Fruit fly (Drosophila melanogaster) whole organism, wandering third instar larva: ENCODE data around the gene prtp.
"Not testable (repeated sequence)": the region's sequence is repeated elsewhere in the genome, so short reads cannot be mapped to it uniquely, and the experiment has no call there.

Experiments used
- Abd-B ChIP-seq: fragments of >200 bp; optimal IDR thresholded peaks from 2 replicates; lab custom pipeline; 2017; ENCODE audit warnings: missing biosample characterization, missing genetic modification characterization
- CG32264 ChIP-seq: fragments of 200-800 bp; sonication (Bioruptor generic); optimal IDR thresholded peaks from 2 replicates; lab custom pipeline; 2016; ENCODE audit warnings: missing biosample characterization, missing genetic modification characterization
- CG9705 ChIP-seq: fragments of 200-800 bp; sonication (Bioruptor generic); optimal IDR thresholded peaks from 2 replicates; lab custom pipeline; 2018; ENCODE audit warnings: missing biosample characterization, mild to moderate bottlenecking, missing genetic modification characterization
- CrebA ChIP-seq: fragments of 200-800 bp; sonication (Bioruptor generic); optimal IDR thresholded peaks from 2 replicates; lab custom pipeline; 2016; ENCODE audit warnings: missing biosample characterization, mild to moderate bottlenecking, missing genetic modification characterization, borderline replicate concordance
- Dif ChIP-seq: fragments of 200-275, 200-300 bp; sonication (Bioruptor generic); optimal IDR thresholded peaks from 2 replicates; lab custom pipeline; 2018; ENCODE audit warnings: missing biosample characterization, missing genetic modification characterization; ENCODE audit not compliant: partially characterized antibody
- GATAd ChIP-seq: sonication (Bioruptor generic); optimal IDR thresholded peaks from 2 replicates; lab custom pipeline; 2016; ENCODE audit warnings: missing biosample characterization, missing genetic modification characterization
- Hnf4 ChIP-seq: fragments of 200-800 bp; sonication (Bioruptor generic); optimal IDR thresholded peaks from 2 replicates; lab custom pipeline; 2016; ENCODE audit warnings: missing biosample characterization, mild to moderate bottlenecking, missing genetic modification characterization
- Hr78 ChIP-seq: fragments of >200 bp; optimal IDR thresholded peaks from 2 replicates; lab custom pipeline; 2017; ENCODE audit warnings: missing biosample characterization, missing genetic modification characterization
- Hr83 ChIP-seq: fragments of 200-300 bp; sonication (Bioruptor generic); optimal IDR thresholded peaks from 2 replicates; lab custom pipeline; 2016; ENCODE audit warnings: missing biosample characterization, mild to moderate bottlenecking, missing genetic modification characterization, moderate library complexity; ENCODE audit not compliant: poor library complexity, severe bottlenecking
- Jra ChIP-seq: sonication (Bioruptor generic); optimal IDR thresholded peaks from 2 replicates; lab custom pipeline; 2016; ENCODE audit warnings: missing biosample characterization, missing genetic modification characterization
- Mio ChIP-seq: sonication (Bioruptor generic); optimal IDR thresholded peaks from 2 replicates; lab custom pipeline; 2016; ENCODE audit warnings: missing biosample characterization, missing genetic modification characterization
- Myc ChIP-seq: fragments of >200 bp; optimal IDR thresholded peaks from 2 replicates; lab custom pipeline; 2017
- Rel ChIP-seq, 2 experiments: fragments of 200-800 bp; sonication (Bioruptor generic) in 1 of 2; optimal IDR thresholded peaks; 2 replicates in 1 of 2; 3 replicates in 1 of 2; lab custom pipeline; 2016 to 2019; ENCODE audit warnings: mild to moderate bottlenecking in 2 of 2, missing biosample characterization in 2 of 2, missing genetic modification characterization in 2 of 2, moderate library complexity in 1 of 2
- Sp1 ChIP-seq: fragments of 200-800 bp; sonication (Bioruptor generic); optimal IDR thresholded peaks from 3 replicates; lab custom pipeline; 2019; ENCODE audit warnings: missing biosample characterization, mild to moderate bottlenecking, missing genetic modification characterization, moderate library complexity
- Vsx2 ChIP-seq: fragments of 200-300, 225-300 bp; sonication (Bioruptor generic); optimal IDR thresholded peaks from 2 replicates; lab custom pipeline; 2018; ENCODE audit warnings: missing biosample characterization, missing genetic modification characterization; ENCODE audit not compliant: partially characterized antibody
- br ChIP-seq: fragments of 200-800 bp; sonication (Bioruptor generic); optimal IDR thresholded peaks from 2 replicates; lab custom pipeline; 2016; ENCODE audit warnings: missing biosample characterization, missing genetic modification characterization
- brk ChIP-seq: fragments of 200-800 bp; sonication (Bioruptor generic); optimal IDR thresholded peaks from 2 replicates; lab custom pipeline; 2016; ENCODE audit warnings: missing biosample characterization, mild to moderate bottlenecking, missing genetic modification characterization
- dl ChIP-seq, 2 experiments: fragments of 175-275, 200-275 bp in 1 of 2; fragments of 200-275 bp in 1 of 2; sonication (Bioruptor generic); optimal IDR thresholded peaks; lab custom pipeline; 2018; ENCODE audit warnings: mild to moderate bottlenecking in 2 of 2, missing biosample characterization in 2 of 2, missing genetic modification characterization in 2 of 2, moderate library complexity in 2 of 2; ENCODE audit not compliant: partially characterized antibody in 2 of 2, insufficient read depth in 1 of 2
- foxo ChIP-seq, 2 experiments: fragments of 200-800 bp; sonication (Bioruptor generic); optimal IDR thresholded peaks; 2 replicates in 1 of 2; 3 replicates in 1 of 2; lab custom pipeline; 2016 to 2017; ENCODE audit warnings: missing biosample characterization in 2 of 2, missing genetic modification characterization in 2 of 2
- fru ChIP-seq: fragments of 200-800 bp; sonication (Bioruptor generic); optimal IDR thresholded peaks from 3 replicates; lab custom pipeline; 2016; ENCODE audit warnings: missing biosample characterization, mild to moderate bottlenecking, missing genetic modification characterization
- lola ChIP-seq: fragments of >200 bp; optimal IDR thresholded peaks from 2 replicates; lab custom pipeline; 2017; ENCODE audit warnings: missing biosample characterization, missing genetic modification characterization
- psq ChIP-seq: fragments of 200-800 bp; sonication (Bioruptor generic); optimal IDR thresholded peaks from 3 replicates; lab custom pipeline; 2017; ENCODE audit warnings: missing biosample characterization, mild to moderate bottlenecking, missing genetic modification characterization, moderate library complexity
- rgr ChIP-seq: fragments of 200-800 bp; sonication (Bioruptor generic); optimal IDR thresholded peaks from 3 replicates; lab custom pipeline; 2016; ENCODE audit warnings: missing biosample characterization, mild to moderate bottlenecking, missing genetic modification characterization
- sage ChIP-seq: fragments of 200-800 bp; sonication (Bioruptor generic); optimal IDR thresholded peaks from 2 replicates; lab custom pipeline; 2016; ENCODE audit warnings: missing biosample characterization, mild to moderate bottlenecking, missing genetic modification characterization
- tai ChIP-seq: sonication (Bioruptor generic); optimal IDR thresholded peaks from 2 replicates; lab custom pipeline; 2016; ENCODE audit warnings: missing biosample characterization, missing genetic modification characterization
- usp ChIP-seq: fragments of >200 bp; optimal IDR thresholded peaks from 2 replicates; lab custom pipeline; 2017; ENCODE audit warnings: missing biosample characterization, missing genetic modification characterization
- woc ChIP-seq: sonication (Bioruptor generic); optimal IDR thresholded peaks from 2 replicates; lab custom pipeline; 2016; ENCODE audit warnings: missing biosample characterization, mild to moderate bottlenecking, missing genetic modification characterization

prtp gene

dm6 chrX:11733795-11734194, 17.2 kb downstream of the prtp start, which contains the start of gene inaF-A:
inaF-A (minus strand) TSS chrX:11733895.
- TF ChIP-seq Hr83 (GFP tag; lab: Kevin White, UChicago) (no peak), usp (GFP tag; lab: Kevin White, UChicago) (no peak), Jra (GFP tag; lab: Kevin White, UChicago) (no peak), Mio (no peak)

DNA sequence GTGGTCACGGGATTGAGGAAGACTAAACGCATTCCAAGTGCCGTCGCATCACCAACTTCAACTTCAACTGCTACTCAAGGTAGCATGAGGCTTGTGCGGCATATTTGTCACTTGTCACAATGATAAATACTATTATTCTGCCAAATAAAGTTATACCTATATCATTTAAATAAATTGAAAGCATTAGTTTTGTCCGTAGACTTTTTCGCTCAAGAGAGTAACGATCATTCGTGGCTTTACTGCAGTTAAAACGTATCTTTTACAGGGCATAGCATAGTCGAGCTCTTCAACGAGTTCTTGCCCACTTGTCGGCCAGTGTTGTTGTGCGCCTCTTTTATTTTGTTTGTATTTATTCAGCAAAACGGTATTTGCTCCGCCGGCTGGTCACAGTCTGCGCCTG, 19.9 kb downstream of the prtp start:
- TF ChIP-seq rgr (GFP tag; lab: Kevin White, UChicago), result no peak
- TF ChIP-seq psq (GFP tag; lab: Kevin White, UChicago), result no peak
- TF ChIP-seq Sp1 (GFP tag; lab: Kevin White, UChicago), result no peak
- TF ChIP-seq br (GFP tag; lab: Kevin White, UChicago), result no peak
- no peak for TF ChIP-seq CrebA (GFP tag; lab: Kevin White, UChicago)
- no peak for TF ChIP-seq brk (GFP tag; lab: Kevin White, UChicago)
- TF ChIP-seq dl (GFP tag; optimal IDR thresholded peaks at IDR 0.05; lab: Kevin White, UChicago; ENCODE audit: insufficient read depth in 1 of 2, partially characterized antibody in 2 of 2), result no peak
- no peak for TF ChIP-seq foxo (GFP tag; optimal IDR thresholded peaks at IDR 0.05; lab: Kevin White, UChicago)
- no peak for TF ChIP-seq Myc (lab: Kevin White, UChicago)
- TF ChIP-seq tai, result no peak
- TF ChIP-seq Vsx2 (GFP tag; lab: Kevin White, UChicago), result no peak
- no peak for TF ChIP-seq Hr78 (GFP tag; lab: Kevin White, UChicago)
- TF ChIP-seq sage (GFP tag; lab: Kevin White, UChicago), result no peak
- TF ChIP-seq Jra (GFP tag; lab: Kevin White, UChicago), result no peak
- TF ChIP-seq CG32264 (GFP tag; lab: Kevin White, UChicago), result no peak
- no peak for TF ChIP-seq Rel (GFP tag; optimal IDR thresholded peaks at IDR 0.05; lab: Kevin White, UChicago)
- no peak for TF ChIP-seq Rel (tag; optimal IDR thresholded peaks at IDR 0.05; lab: Kevin White, UChicago)
- no peak for TF ChIP-seq CG9705 (GFP tag; lab: Kevin White, UChicago)
- TF ChIP-seq Dif (GFP tag; lab: Kevin White, UChicago), result no peak
- TF ChIP-seq, all 38 proteins: peak for 0

DNA sequence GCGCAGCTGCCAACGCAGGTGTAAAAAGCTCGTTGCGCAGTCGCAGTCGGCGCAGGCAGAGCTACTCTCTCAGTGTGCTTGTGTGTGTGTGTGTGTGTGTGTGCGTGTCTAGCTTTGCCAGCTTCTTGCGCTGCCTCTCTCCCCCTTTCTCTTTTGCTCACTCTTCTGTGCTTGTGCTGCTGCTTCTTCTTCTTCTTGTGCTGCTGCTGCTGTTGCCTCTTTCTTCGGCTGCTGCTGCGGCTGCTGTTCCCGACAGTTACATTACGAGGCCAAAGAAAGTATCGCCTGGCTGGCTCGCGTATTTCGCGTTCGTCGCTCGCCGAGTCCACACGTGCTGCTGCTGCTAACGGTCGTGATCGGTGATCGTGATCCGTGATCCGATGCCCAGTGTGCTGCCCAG, 37.4 kb downstream of the prtp start, which contains the start of gene m:
Gene m, plus strand, starts transcription at position 301 of the 400 bp plus-strand sequence.
- TF ChIP-seq GATAd (GFP tag; lab: Kevin White, UChicago); Myc (lab: Kevin White, UChicago); lola (GFP tag; lab: Kevin White, UChicago): not testable (repeated sequence)

dm6 chrX:11756892-11757291, 40.3 kb downstream of the prtp start:
- TF ChIP-seq dl (GFP tag; optimal IDR thresholded peaks at IDR 0.05; lab: Kevin White, UChicago; ENCODE audit: insufficient read depth in 1 of 2, partially characterized antibody in 2 of 2) (no peak), Rel (GFP tag; optimal IDR thresholded peaks at IDR 0.05; lab: Kevin White, UChicago) (no peak), Rel (tag; optimal IDR thresholded peaks at IDR 0.05; lab: Kevin White, UChicago) (no peak), Vsx2 (GFP tag; lab: Kevin White, UChicago) (no peak), CG9705 (GFP tag; lab: Kevin White, UChicago) (no peak), woc (no peak)

DNA sequence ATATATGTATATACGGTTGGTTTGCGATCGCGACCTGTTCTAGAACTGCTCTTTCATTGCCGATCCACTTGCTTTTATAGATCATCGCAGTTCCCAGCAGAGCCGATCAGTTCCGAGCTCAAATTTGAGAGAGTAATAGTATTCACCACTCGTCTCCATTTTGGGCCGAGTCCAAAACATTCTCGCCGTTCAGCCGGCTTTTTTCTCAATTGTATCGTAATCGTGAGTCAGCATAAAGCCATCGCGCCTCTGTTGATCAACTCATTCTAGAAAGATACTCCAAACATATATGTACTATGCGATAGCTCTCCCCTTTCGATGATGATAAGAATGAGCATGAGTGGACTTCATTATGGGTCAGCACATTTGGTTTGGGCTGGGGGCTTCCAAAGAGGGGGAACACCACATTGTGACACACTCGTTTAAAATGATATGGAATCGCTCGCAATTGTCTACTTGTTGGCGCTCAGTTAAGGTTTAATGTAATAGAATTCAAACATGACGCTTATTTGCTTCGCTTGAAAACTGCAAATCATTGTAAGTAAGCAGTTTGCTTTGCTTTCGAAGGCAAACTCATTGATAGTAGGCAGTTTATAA, 48.1 kb downstream of the prtp start, which contains the start of gene CG9360:
Gene CG9360, minus strand, starts transcription at position 51 of the 597 bp plus-strand sequence.
- TF ChIP-seq Hnf4 (GFP tag; lab: Kevin White, UChicago), result no peak
- TF ChIP-seq usp (GFP tag; lab: Kevin White, UChicago), result no peak
- no peak for TF ChIP-seq Dif (GFP tag; lab: Kevin White, UChicago)
- no peak for TF ChIP-seq CrebA (GFP tag; lab: Kevin White, UChicago)
- TF ChIP-seq Hr78 (GFP tag; lab: Kevin White, UChicago), result no peak
- no peak for TF ChIP-seq Rel (GFP tag; optimal IDR thresholded peaks at IDR 0.05; lab: Kevin White, UChicago)
- TF ChIP-seq Rel (tag; optimal IDR thresholded peaks at IDR 0.05; lab: Kevin White, UChicago), result no peak
- no peak for TF ChIP-seq Abd-B
- no peak for TF ChIP-seq GATAd (GFP tag; lab: Kevin White, UChicago)
- TF ChIP-seq Hr83 (GFP tag; lab: Kevin White, UChicago), result no peak
- no peak for TF ChIP-seq fru (GFP tag; lab: Kevin White, UChicago)
- no peak for TF ChIP-seq Mio
- no peak for TF ChIP-seq CG32264 (GFP tag; lab: Kevin White, UChicago)
- TF ChIP-seq sage (GFP tag; lab: Kevin White, UChicago), result no peak
